Worm (Caenorhabditis elegans) whole organism, L1 larva: Measurements from ENCODE around the gene clec-160.

Experiments used
- F16B12.6 ChIP-seq: fragments of 150-350 bp; optimal IDR thresholded peaks from 2 replicates; lab custom pipeline; 2014; ENCODE audit warnings: missing biosample characterization, missing genetic modification characterization
- aha-1 ChIP-seq: fragments of 150-350 bp; optimal IDR thresholded peaks from 2 replicates; lab custom pipeline; 2014; ENCODE audit warnings: missing biosample characterization, missing genetic modification characterization
- aly-2 ChIP-seq: fragments of 150-350 bp; optimal IDR thresholded peaks from 2 replicates; lab custom pipeline; 2014; ENCODE audit warnings: missing biosample characterization, missing genetic modification characterization
- ama-1 ChIP-seq: fragments of 150-350 bp; optimal IDR thresholded peaks from 2 replicates; lab custom pipeline; 2014
- ceh-63 ChIP-seq: fragments of 200-800 bp; sonication (Bioruptor generic); optimal IDR thresholded peaks from 2 replicates; lab custom pipeline; 2018; ENCODE audit warnings: mild to moderate bottlenecking, missing genetic modification characterization, missing compliant biosample characterization
- ceh-82 ChIP-seq, 3 experiments: fragments of 150-350 bp in 1 of 3; sonication (generic microtip) in 2 of 3; optimal IDR thresholded peaks; 2 replicates each; lab custom pipeline; 2014 to 2017; ENCODE audit warnings: missing biosample characterization in 3 of 3, missing genetic modification characterization in 3 of 3
- ceh-88 ChIP-seq: fragments of 200-800 bp; sonication (Bioruptor generic); IDR thresholded peaks from 2 replicates; pipeline ENCODE4 v1.3.6; 2022; ENCODE audit warnings: missing genetic modification characterization, missing compliant biosample characterization
- ceh-90 ChIP-seq: sonication (generic microtip); optimal IDR thresholded peaks from 2 replicates; lab custom pipeline; 2016; ENCODE audit warnings: missing genetic modification characterization, missing compliant biosample characterization
- dpl-1 ChIP-seq, 3 experiments: fragments of 150-350 bp in 2 of 3; sonication (generic microtip) in 1 of 3; optimal IDR thresholded peaks; 2 replicates each; lab custom pipeline; 2014 to 2017; ENCODE audit warnings: missing biosample characterization in 3 of 3, missing genetic modification characterization in 3 of 3, missing genetic modification reagents in 3 of 3
- efl-1 ChIP-seq, 4 experiments: fragments of 150-350 bp; optimal IDR thresholded peaks in 3 of 4; peaks in 1 of 4; 1 replicate in 1 of 4; 2 replicates in 3 of 4; lab custom pipeline; 2014; ENCODE audit warnings: missing biosample characterization in 2 of 4, missing genetic modification characterization in 2 of 4, missing genetic modification reagents in 2 of 4
- egl-13 ChIP-seq: sonication (generic microtip); optimal IDR thresholded peaks from 2 replicates; lab custom pipeline; 2016; ENCODE audit warnings: missing genotype, missing genetic modification reagents, missing genetic modification characterization, missing compliant biosample characterization
- egl-27 ChIP-seq, 2 experiments: fragments of 150-350 bp in 1 of 2; sonication (generic microtip); optimal IDR thresholded peaks; 3 replicates each; lab custom pipeline; 2017 to 2018; ENCODE audit warnings: missing biosample characterization in 2 of 2, missing genetic modification characterization in 2 of 2, missing genetic modification reagents in 2 of 2
- elt-2 ChIP-seq: sonication (generic microtip); optimal IDR thresholded peaks from 2 replicates; lab custom pipeline; 2016; ENCODE audit warnings: missing genetic modification characterization, mild to moderate bottlenecking, inconsistent platforms, missing compliant biosample characterization, missing genetic modification reagents
- ets-5 ChIP-seq: fragments of 200-800 bp; sonication (Bioruptor generic); IDR thresholded peaks from 2 replicates; pipeline ENCODE4 v1.3.6; 2022; ENCODE audit warnings: missing genetic modification characterization, missing compliant biosample characterization
- fkh-8 ChIP-seq: sonication (generic microtip); optimal IDR thresholded peaks from 2 replicates; lab custom pipeline; 2016; ENCODE audit warnings: mild to moderate bottlenecking, missing genetic modification characterization, missing compliant biosample characterization
- fos-1 ChIP-seq: fragments of 150-350 bp; optimal IDR thresholded peaks from 2 replicates; lab custom pipeline; 2014; ENCODE audit warnings: missing biosample characterization, missing genetic modification characterization
- hlh-4 ChIP-seq: sonication (generic microtip); optimal IDR thresholded peaks from 2 replicates; lab custom pipeline; 2016; ENCODE audit warnings: mild to moderate bottlenecking, missing genetic modification characterization, missing compliant biosample characterization
- lin-13 ChIP-seq: fragments of 150-350 bp; optimal IDR thresholded peaks from 2 replicates; lab custom pipeline; 2014; ENCODE audit warnings: missing biosample characterization, missing genetic modification reagents, missing genetic modification characterization
- lin-35 ChIP-seq, 2 experiments: fragments of 150-350 bp; optimal IDR thresholded peaks; 2 replicates each; lab custom pipeline; 2014; ENCODE audit warnings: missing biosample characterization in 2 of 2, missing genetic modification characterization in 2 of 2, missing genetic modification reagents in 2 of 2
- lir-3 ChIP-seq: sonication (generic microtip); optimal IDR thresholded peaks from 2 replicates; lab custom pipeline; 2016; ENCODE audit warnings: mild to moderate bottlenecking, missing genetic modification characterization, moderate library complexity, missing compliant biosample characterization; ENCODE audit not compliant: poor library complexity
- lsy-2 ChIP-seq, 2 experiments: fragments of 150-350 bp; optimal IDR thresholded peaks; 2 replicates each; lab custom pipeline; 2014; ENCODE audit warnings: missing biosample characterization in 2 of 2, missing genetic modification characterization in 2 of 2
- mab-9 ChIP-seq: fragments of 200-800 bp; sonication (Bioruptor generic); IDR thresholded peaks from 2 replicates; pipeline ENCODE4 v1.3.6; 2022; ENCODE audit warnings: missing genetic modification reagents, missing genetic modification characterization, missing compliant biosample characterization
- mdl-1 ChIP-seq, 2 experiments: fragments of 150-350 bp; optimal IDR thresholded peaks; 2 replicates each; lab custom pipeline; 2014 to 2017; ENCODE audit warnings: missing biosample characterization in 2 of 2, missing genetic modification characterization in 2 of 2, inconsistent platforms in 1 of 2
- nhr-11 ChIP-seq: fragments of 150-350 bp; optimal IDR thresholded peaks from 2 replicates; lab custom pipeline; 2014; ENCODE audit warnings: missing biosample characterization, missing genetic modification characterization
- nhr-19 ChIP-seq: fragments of 200-800 bp; sonication (Bioruptor generic); conservative IDR thresholded peaks from 2 replicates; pipeline ENCODE4 v1.3.6; 2022; ENCODE audit warnings: missing genetic modification characterization, missing compliant biosample characterization
- nhr-20 ChIP-seq: sonication (generic microtip); optimal IDR thresholded peaks from 2 replicates; lab custom pipeline; 2016; ENCODE audit warnings: mild to moderate bottlenecking, missing genetic modification characterization, missing compliant biosample characterization
- nhr-28 ChIP-seq: fragments of 150-350 bp; optimal IDR thresholded peaks from 2 replicates; lab custom pipeline; 2014; ENCODE audit warnings: missing biosample characterization, missing genetic modification characterization
- nhr-47 ChIP-seq: sonication (generic microtip); optimal IDR thresholded peaks from 2 replicates; lab custom pipeline; 2016; ENCODE audit warnings: mild to moderate bottlenecking, missing genetic modification characterization, moderate library complexity, missing compliant biosample characterization
- nhr-71 ChIP-seq: sonication (generic microtip); optimal IDR thresholded peaks from 2 replicates; lab custom pipeline; 2016; ENCODE audit warnings: mild to moderate bottlenecking, missing genetic modification characterization, moderate library complexity, missing compliant biosample characterization
- nhr-77 ChIP-seq: fragments of 150-350 bp; optimal IDR thresholded peaks from 2 replicates; lab custom pipeline; 2014; ENCODE audit warnings: missing biosample characterization, missing genetic modification characterization
- pag-3 ChIP-seq: sonication (generic microtip); optimal IDR thresholded peaks from 2 replicates; lab custom pipeline; 2017; ENCODE audit warnings: missing genetic modification characterization, mild to moderate bottlenecking, missing compliant biosample characterization, antibody characterized with exemption, borderline replicate concordance; ENCODE audit not compliant: insufficient read depth
- pqm-1 ChIP-seq: sonication (generic microtip); optimal IDR thresholded peaks from 3 replicates; lab custom pipeline; 2017; ENCODE audit warnings: missing biosample characterization, missing genetic modification characterization
- skn-1 ChIP-seq: fragments of 150-350 bp; optimal IDR thresholded peaks from 2 replicates; lab custom pipeline; 2014; ENCODE audit warnings: missing biosample characterization, missing genetic modification characterization
- snu-23 ChIP-seq: sonication (generic microtip); optimal IDR thresholded peaks from 2 replicates; lab custom pipeline; 2016; ENCODE audit warnings: missing genetic modification characterization, missing compliant biosample characterization
- sox-4 ChIP-seq: sonication (generic microtip); optimal IDR thresholded peaks from 2 replicates; lab custom pipeline; 2016; ENCODE audit warnings: missing genetic modification characterization, missing compliant biosample characterization
- sup-37 ChIP-seq: fragments of 200-800 bp; sonication (Bioruptor generic); optimal IDR thresholded peaks from 2 replicates; lab custom pipeline; 2018; ENCODE audit warnings: mild to moderate bottlenecking, missing genetic modification characterization, missing compliant biosample characterization
- unc-130 ChIP-seq: fragments of 150-350 bp; optimal IDR thresholded peaks from 2 replicates; lab custom pipeline; 2017; ENCODE audit warnings: missing biosample characterization, missing genetic modification characterization, inconsistent platforms
- unc-86 ChIP-seq: sonication (generic microtip); optimal IDR thresholded peaks from 2 replicates; lab custom pipeline; 2016; ENCODE audit warnings: missing genetic modification characterization, missing compliant biosample characterization
- unc-98 ChIP-seq: fragments of 200-800 bp; sonication (Bioruptor generic); IDR thresholded peaks from 2 replicates; pipeline ENCODE4 v1.3.6; 2022; ENCODE audit warnings: missing genetic modification characterization, missing compliant biosample characterization
- xbp-1 ChIP-seq: sonication (generic microtip); optimal IDR thresholded peaks from 2 replicates; lab custom pipeline; 2016; ENCODE audit warnings: missing genetic modification characterization, missing compliant biosample characterization
- zag-1 ChIP-seq: fragments of 150-350 bp; optimal IDR thresholded peaks from 2 replicates; lab custom pipeline; 2014; ENCODE audit warnings: missing biosample characterization, missing genetic modification characterization
- zip-4 ChIP-seq: fragments of 200-800 bp; sonication (Bioruptor generic); optimal IDR thresholded peaks from 2 replicates; lab custom pipeline; 2018; ENCODE audit warnings: mild to moderate bottlenecking, missing genetic modification characterization, moderate library complexity, missing compliant biosample characterization
- ztf-11 ChIP-seq, 2 experiments: sonication (generic microtip); optimal IDR thresholded peaks; 2 replicates each; lab custom pipeline; 2016 to 2017; ENCODE audit warnings: missing genetic modification characterization in 2 of 2, missing biosample characterization in 1 of 2, missing compliant biosample characterization in 1 of 2

The clec-160 gene

ce11 chrIII:8250007-8250683, 25.6 kb downstream of the clec-160 start, which contains the start of gene knl-1 (continued):
- TF ChIP-seq lsy-2 (tag; optimal IDR thresholded peaks at IDR 0.05; lab: Kevin White, UChicago) (peak; percentile 28 to 82), nhr-77 (peak; percentile 28), unc-86 (no peak)

ce11 chrIII:8249381-8249780, 26.4 kb downstream of the clec-160 start, which contains the start of the genes C02F5.10 and C02F5.2:
Gene C02F5.10, minus strand, starts transcription at chrIII:8249481.
Gene C02F5.2, plus strand, starts transcription at chrIII:8249619.
- TF ChIP-seq nhr-11 (tag; lab: Kevin White, UChicago) (no peak), egl-27 (tag; optimal IDR thresholded peaks at IDR 0.05; lab: Kevin White, UChicago) (no peak), ztf-11 (tag; optimal IDR thresholded peaks at IDR 0.05; lab: Kevin White, UChicago) (no peak), sox-4 (no peak), elt-2 (tag; lab: Kevin White, UChicago) (no peak), fkh-8 (tag; lab: Kevin White, UChicago) (no peak), ceh-82 (tag; optimal IDR thresholded peaks at IDR 0.05; lab: Kevin White, UChicago) (no peak), aly-2 (no peak), sup-37 (no peak), efl-1 (optimal IDR thresholded peaks at IDR 0.05; lab: Kevin White, UChicago) (no peak), efl-1 (GFP tag; optimal IDR thresholded peaks at IDR 0.05 in 1 of 2; lab: Kevin White, UChicago) (no peak)

DNA sequence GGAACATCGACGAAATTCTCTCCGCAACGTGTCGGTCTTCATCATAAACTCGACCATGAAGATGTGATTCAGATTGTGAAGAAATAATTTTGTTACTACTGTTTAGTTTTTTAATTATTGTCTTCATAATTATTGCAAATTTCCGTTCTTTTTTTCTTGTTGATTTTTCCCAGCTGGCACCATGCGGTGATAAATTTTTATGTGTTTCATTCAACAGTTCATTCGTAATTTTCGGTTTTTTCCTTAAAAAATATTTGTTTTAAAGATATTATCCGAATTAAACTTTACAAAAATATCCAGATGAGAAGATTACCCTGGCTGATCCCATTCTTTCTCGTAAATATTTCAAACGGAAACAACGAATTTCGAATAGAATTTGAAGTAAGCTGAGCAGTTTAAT, 28.7 kb downstream of the clec-160 start, which contains the start of gene C02F5.13:
TSS of gene C02F5.13 (plus strand) at position 301 of the 400 bp plus-strand sequence.
- TF ChIP-seq nhr-77: no peak
- TF ChIP-seq ama-1: no peak
- TF ChIP-seq elt-2 (tag; lab: Kevin White, UChicago): no peak
- no peak for TF ChIP-seq zag-1 (tag; lab: Kevin White, UChicago)
- TF ChIP-seq lsy-2 (tag; optimal IDR thresholded peaks at IDR 0.05; lab: Kevin White, UChicago): no peak
- TF ChIP-seq aly-2: no peak
- no peak for TF ChIP-seq ets-5
- no peak for TF ChIP-seq nhr-28 (tag; lab: Kevin White, UChicago)
- TF ChIP-seq nhr-19 (GFP tag; lab: Robert Waterston, UW): no peak

ce11 chrIII:8245591-8245990, 30.2 kb downstream of the clec-160 start, which contains the start of gene C02F5.3:
Gene C02F5.3, plus strand, starts transcription at chrIII:8245891.
- TF ChIP-seq hlh-4 (tag; lab: Kevin White, UChicago) (no peak), nhr-71 (tag; lab: Kevin White, UChicago) (no peak), ceh-63 (GFP tag; lab: Kevin White, UChicago) (no peak), unc-98 (no peak), lin-13 (GFP tag; lab: Kevin White, UChicago) (no peak), lir-3 (no peak), aly-2 (no peak), pag-3 (tag; lab: Kevin White, UChicago) (no peak), xbp-1 (tag; lab: Kevin White, UChicago) (no peak), pqm-1 (tag; lab: Kevin White, UChicago) (no peak), mab-9 (GFP tag; lab: Robert Waterston, UW) (no peak), skn-1 (tag; lab: Kevin White, UChicago) (no peak), zip-4 (GFP tag; lab: Kevin White, UChicago) (no peak), mdl-1 (tag; optimal IDR thresholded peaks at IDR 0.05; lab: Kevin White, UChicago) (no peak), fkh-8 (tag; lab: Kevin White, UChicago) (no peak), egl-27 (tag; optimal IDR thresholded peaks at IDR 0.05; lab: Kevin White, UChicago) (no peak), unc-86 (no peak), ceh-90 (tag; lab: Kevin White, UChicago) (no peak), nhr-77 (no peak), fos-1 (no peak)

DNA sequence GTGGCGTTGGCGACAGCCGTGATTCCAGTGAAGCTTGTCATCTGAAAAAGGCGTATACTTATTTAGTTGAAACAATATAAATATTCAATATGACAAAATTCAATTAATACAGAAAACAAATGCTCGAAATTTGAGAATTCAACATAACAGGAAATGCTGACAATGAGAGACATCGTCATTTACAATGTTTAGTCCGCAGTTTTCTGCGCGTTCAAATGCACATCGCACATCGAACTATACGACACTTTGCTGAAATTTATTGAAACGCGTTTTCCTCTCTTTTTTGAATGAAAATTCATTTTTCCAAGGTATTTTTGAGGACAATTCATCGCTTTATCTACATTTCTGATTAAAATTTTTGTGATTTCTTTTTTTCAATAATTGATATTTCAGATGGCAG, 31.7 kb downstream of the clec-160 start, which contains the start of the genes pbs-6 and cids-1:
TSS of gene pbs-6 (minus strand) at position 41 of the 400 bp plus-strand sequence.
TSS of gene cids-1 (plus strand) at position 394 of the 400 bp plus-strand sequence.
- TF ChIP-seq aha-1 (tag; lab: Kevin White, UChicago) (no peak), skn-1 (tag; lab: Kevin White, UChicago) (peak; percentile 59), ceh-88 (GFP tag; lab: Robert Waterston, UW) (no peak), efl-1 (optimal IDR thresholded peaks at IDR 0.05; lab: Kevin White, UChicago) (peak; percentile 42 to 56), efl-1 (GFP tag; optimal IDR thresholded peaks at IDR 0.05 in 1 of 2; lab: Kevin White, UChicago) (peak; percentile 44 to 72), nhr-71 (tag; lab: Kevin White, UChicago) (peak; percentile 24), nhr-47 (tag; lab: Kevin White, UChicago) (peak; percentile 0), snu-23 (GFP tag; lab: Kevin White, UChicago) (peak; percentile 23), dpl-1 (GFP tag; optimal IDR thresholded peaks at IDR 0.05; lab: Kevin White, UChicago) (peak in 2 of 3 experiments; percentile 37 to 40), nhr-20 (tag; lab: Kevin White, UChicago) (no peak), lin-35 (GFP tag; optimal IDR thresholded peaks at IDR 0.05; lab: Kevin White, UChicago) (peak; percentile 25 to 50), egl-13 (tag; lab: Kevin White, UChicago) (no peak), F16B12.6 (tag; lab: Kevin White, UChicago) (peak; percentile 85), unc-130 (tag; lab: Kevin White, UChicago) (peak; percentile 29), lsy-2 (tag; optimal IDR thresholded peaks at IDR 0.05; lab: Kevin White, UChicago) (peak; percentile 22 to 64)
